Fruit fly (Drosophila melanogaster) whole organism, embryonic: ENCODE results near the gene CG16978.

Experiments
- ATbp ChIP-seq: fragments of 200-800 bp; sonication (Bioruptor generic); optimal IDR thresholded peaks from 2 replicates; lab custom pipeline; 2017; ENCODE audit warnings: missing biosample characterization, mild to moderate bottlenecking, missing genetic modification characterization, missing genetic modification reagents
- Ada2b ChIP-seq: fragments of 200-800 bp; sonication (Bioruptor generic); IDR thresholded peaks from 2 replicates; pipeline ENCODE4 v1.3.6; 2022; ENCODE audit warnings: missing biosample characterization, missing genetic modification characterization
- BEAF-32 ChIP-seq: fragments of 200-800 bp; sonication (Bioruptor generic); optimal IDR thresholded peaks from 3 replicates; lab custom pipeline; 2017; ENCODE audit warnings: missing biosample characterization, missing genetic modification characterization, mild to moderate bottlenecking, moderate library complexity, missing genetic modification reagents
- CG10267 ChIP-seq: fragments of 200-800 bp; sonication (Bioruptor generic); optimal IDR thresholded peaks from 2 replicates; lab custom pipeline; 2018; ENCODE audit warnings: missing biosample characterization, mild to moderate bottlenecking, missing genetic modification characterization, moderate library complexity
- CG12659 ChIP-seq: fragments of 200-800 bp; sonication (Bioruptor generic); optimal IDR thresholded peaks from 3 replicates; lab custom pipeline; 2017; ENCODE audit warnings: mild to moderate bottlenecking, missing biosample characterization, missing genetic modification reagents, missing genetic modification characterization
- CG14441 ChIP-seq: fragments of 200-800 bp; sonication (Bioruptor generic); IDR thresholded peaks from 2 replicates; pipeline ENCODE4 v1.3.6; 2022; ENCODE audit warnings: missing biosample characterization, missing genetic modification characterization
- CG15479 ChIP-seq: fragments of 200-800 bp; sonication (Bioruptor generic); optimal IDR thresholded peaks from 3 replicates; lab custom pipeline; 2019; ENCODE audit warnings: missing biosample characterization, mild to moderate bottlenecking, missing genetic modification characterization, moderate library complexity
- CG15514 ChIP-seq: fragments of 200-800 bp; sonication (Bioruptor generic); optimal IDR thresholded peaks from 3 replicates; lab custom pipeline; 2017; ENCODE audit warnings: missing biosample characterization, missing genetic modification characterization, mild to moderate bottlenecking, moderate library complexity, missing genetic modification reagents
- CG15601 ChIP-seq: fragments of 200-800 bp; sonication (Bioruptor generic); optimal IDR thresholded peaks from 3 replicates; lab custom pipeline; 2019; ENCODE audit warnings: missing biosample characterization, mild to moderate bottlenecking, missing genetic modification characterization, moderate library complexity
- CG15696 ChIP-seq: fragments of 200-800 bp; sonication (Bioruptor generic); optimal IDR thresholded peaks from 2 replicates; lab custom pipeline; 2019; ENCODE audit warnings: missing biosample characterization, mild to moderate bottlenecking, missing genetic modification characterization, moderate library complexity
- CG17829 ChIP-seq: fragments of 200-800 bp; optimal IDR thresholded peaks from 2 replicates; lab custom pipeline; 2019; ENCODE audit warnings: missing biosample characterization, mild to moderate bottlenecking, missing genetic modification characterization, moderate library complexity
- CG18764 ChIP-seq: fragments of 200-800 bp; sonication (Bioruptor generic); optimal IDR thresholded peaks from 3 replicates; lab custom pipeline; 2016; ENCODE audit warnings: missing biosample characterization, missing genetic modification characterization
- CG31365 ChIP-seq: fragments of 200-800 bp; sonication (Bioruptor generic); optimal IDR thresholded peaks from 2 replicates; lab custom pipeline; 2018; ENCODE audit warnings: missing biosample characterization, mild to moderate bottlenecking, missing genetic modification characterization
- CG31441 ChIP-seq: fragments of 200-800 bp; sonication (Bioruptor generic); IDR thresholded peaks from 2 replicates; pipeline ENCODE4 v1.3.6; 2022; ENCODE audit warnings: missing biosample characterization, missing genetic modification characterization
- CG34224 ChIP-seq: fragments of 200-800 bp; sonication (Bioruptor generic); IDR thresholded peaks from 3 replicates; pipeline ENCODE4 v1.3.6; 2022; ENCODE audit warnings: missing biosample characterization, missing genetic modification characterization; ENCODE audit not compliant: partially characterized antibody
- CG34422 ChIP-seq: fragments of 200-800 bp; sonication (Bioruptor generic); IDR thresholded peaks from 3 replicates; pipeline ENCODE4 v1.3.6; 2022; ENCODE audit warnings: missing biosample characterization, missing genetic modification characterization
- CG3726 ChIP-seq: fragments of 200-800 bp; sonication (Bioruptor generic); IDR thresholded peaks from 3 replicates; pipeline ENCODE4, ENCODE4 v1.3.6; 2022; ENCODE audit warnings: missing biosample characterization, missing genetic modification characterization
- CG3847 ChIP-seq: fragments of 200-800 bp; sonication (Bioruptor generic); IDR thresholded peaks from 2 replicates; pipeline ENCODE4 v1.3.6; 2022; ENCODE audit warnings: missing biosample characterization, missing genetic modification characterization
- CG3995 ChIP-seq: fragments of 200-800 bp; sonication (Bioruptor generic); optimal IDR thresholded peaks from 3 replicates; lab custom pipeline; 2016; ENCODE audit warnings: missing biosample characterization, missing genetic modification characterization
- CG8388 ChIP-seq: fragments of 200-800 bp; sonication (Bioruptor generic); optimal IDR thresholded peaks from 2 replicates; lab custom pipeline; 2019; ENCODE audit warnings: missing biosample characterization, mild to moderate bottlenecking, missing genetic modification characterization, moderate library complexity
- CG8924 ChIP-seq: fragments of 200-800 bp; optimal IDR thresholded peaks from 3 replicates; lab custom pipeline; 2019; ENCODE audit warnings: missing biosample characterization, mild to moderate bottlenecking, missing genetic modification characterization, moderate library complexity
- CG9797 ChIP-seq: fragments of 200-800 bp; sonication (Bioruptor generic); optimal IDR thresholded peaks from 3 replicates; lab custom pipeline; 2018; ENCODE audit warnings: missing biosample characterization, mild to moderate bottlenecking, missing genetic modification characterization
- CrebB ChIP-seq: fragments of 200-800 bp; sonication (Bioruptor generic); optimal IDR thresholded peaks from 3 replicates; lab custom pipeline; 2018; ENCODE audit warnings: missing biosample characterization, mild to moderate bottlenecking, missing genetic modification characterization
- Dll ChIP-seq: fragments of 200-800 bp; sonication (Bioruptor generic); IDR thresholded peaks from 4 replicates; pipeline ENCODE4 v1.3.6; 2022; ENCODE audit warnings: missing biosample characterization, missing genetic modification characterization; ENCODE audit not compliant: partially characterized antibody
- Dp ChIP-seq: fragments of 200-800 bp; sonication (Bioruptor generic); optimal IDR thresholded peaks from 2 replicates; lab custom pipeline; 2018; ENCODE audit warnings: missing biosample characterization, mild to moderate bottlenecking, missing genetic modification characterization, moderate library complexity
- E2f2 ChIP-seq: fragments of 200-800 bp; sonication (Bioruptor generic); IDR thresholded peaks from 2 replicates; pipeline ENCODE4 v1.3.6; 2022; ENCODE audit warnings: missing biosample characterization, missing genetic modification characterization
- Fer1 ChIP-seq: fragments of 200-800 bp; sonication (Bioruptor generic); optimal IDR thresholded peaks from 2 replicates; lab custom pipeline; 2017; ENCODE audit warnings: missing biosample characterization, mild to moderate bottlenecking, missing genetic modification characterization
- Fer2 ChIP-seq: fragments of 200-800 bp; sonication (Bioruptor generic); optimal IDR thresholded peaks from 2 replicates; lab custom pipeline; 2018; ENCODE audit warnings: missing biosample characterization, mild to moderate bottlenecking, missing genetic modification characterization, moderate library complexity
- Hand ChIP-seq: fragments of 200-800 bp; sonication (Bioruptor generic); optimal IDR thresholded peaks from 2 replicates; lab custom pipeline; 2017; ENCODE audit warnings: mild to moderate bottlenecking, missing biosample characterization, missing genetic modification reagents, missing genetic modification characterization
- MBD-R2 ChIP-seq: fragments of 200-800 bp; sonication (Bioruptor generic); IDR thresholded peaks from 2 replicates; pipeline ENCODE4 v1.3.6; 2022; ENCODE audit warnings: missing biosample characterization, missing genetic modification characterization
- MTF-1 ChIP-seq: fragments of 200-800 bp; sonication (Bioruptor generic); optimal IDR thresholded peaks from 2 replicates; lab custom pipeline; 2018; ENCODE audit warnings: missing biosample characterization, mild to moderate bottlenecking, missing genetic modification characterization, borderline replicate concordance
- Nf-YB ChIP-seq: fragments of 200-800 bp; sonication (Bioruptor generic); optimal IDR thresholded peaks from 3 replicates; lab custom pipeline; 2019; ENCODE audit warnings: missing biosample characterization, mild to moderate bottlenecking, missing genetic modification characterization, moderate library complexity
- Nf-YC ChIP-seq: fragments of 200-800 bp; optimal IDR thresholded peaks from 3 replicates; lab custom pipeline; 2019; ENCODE audit warnings: missing biosample characterization, mild to moderate bottlenecking, missing genetic modification characterization, moderate library complexity
- Optix ChIP-seq: fragments of 200-800 bp; sonication (Bioruptor generic); IDR thresholded peaks from 3 replicates; pipeline ENCODE4 v1.3.6; 2022; ENCODE audit warnings: missing biosample characterization, missing genetic modification characterization
- Ptx1 ChIP-seq: fragments of 200-800 bp; sonication (Bioruptor generic); IDR thresholded peaks from 2 replicates; pipeline ENCODE4 v1.3.6; 2022; ENCODE audit warnings: missing biosample characterization, missing genetic modification characterization
- caup ChIP-seq: fragments of 200-800 bp; sonication (Bioruptor generic); optimal IDR thresholded peaks from 3 replicates; lab custom pipeline; 2017; ENCODE audit warnings: missing biosample characterization, mild to moderate bottlenecking, missing genetic modification characterization, moderate library complexity; ENCODE audit not compliant: severe bottlenecking
- crp ChIP-seq, 2 experiments: fragments of 200-800 bp; sonication (Bioruptor generic); optimal IDR thresholded peaks; 2 replicates in 1 of 2; 3 replicates in 1 of 2; lab custom pipeline; 2017; ENCODE audit warnings: missing biosample characterization in 2 of 2, missing genetic modification characterization in 2 of 2, mild to moderate bottlenecking in 1 of 2, moderate library complexity in 1 of 2
- gcm ChIP-seq: fragments of 200-800 bp; sonication (Bioruptor generic); optimal IDR thresholded peaks from 2 replicates; lab custom pipeline; 2019; ENCODE audit warnings: missing biosample characterization, mild to moderate bottlenecking, missing genetic modification characterization, moderate library complexity
- grau ChIP-seq: fragments of 200-800 bp; optimal IDR thresholded peaks from 3 replicates; lab custom pipeline; 2019; ENCODE audit warnings: missing biosample characterization, mild to moderate bottlenecking, missing genetic modification characterization, moderate library complexity
- h ChIP-seq: fragments of >200 bp; optimal IDR thresholded peaks from 2 replicates; lab custom pipeline; 2017
- jumu ChIP-seq: fragments of 200-800 bp; sonication (Bioruptor generic); optimal IDR thresholded peaks from 3 replicates; lab custom pipeline; 2016; ENCODE audit warnings: missing biosample characterization, missing genetic modification characterization
- lmd ChIP-seq: fragments of 200-800 bp; sonication (Bioruptor generic); IDR thresholded peaks from 2 replicates; pipeline ENCODE4 v1.3.6; 2022; ENCODE audit warnings: missing biosample characterization, missing genetic modification characterization
- nau ChIP-seq: fragments of 200-800 bp; sonication (Bioruptor generic); optimal IDR thresholded peaks from 3 replicates; lab custom pipeline; 2017; ENCODE audit warnings: missing biosample characterization, mild to moderate bottlenecking, missing genetic modification characterization, missing genetic modification reagents
- onecut ChIP-seq: fragments of 200-800 bp; sonication (Bioruptor generic); IDR thresholded peaks from 2 replicates; pipeline ENCODE4 v1.3.6; 2022; ENCODE audit warnings: missing biosample characterization, missing genetic modification characterization
- row ChIP-seq: fragments of 200-800 bp; sonication (Bioruptor generic); IDR thresholded peaks from 3 replicates; pipeline ENCODE4 v1.3.6; 2022; ENCODE audit warnings: missing biosample characterization, missing genetic modification characterization
- sna ChIP-seq: fragments of 200-800 bp; sonication (Bioruptor generic); IDR thresholded peaks from 2 replicates; pipeline ENCODE4 v1.3.6; 2022; ENCODE audit warnings: missing biosample characterization, missing genetic modification characterization; ENCODE audit not compliant: partially characterized antibody
- unc-4 ChIP-seq: fragments of 200-800 bp; sonication (Bioruptor generic); IDR thresholded peaks from 2 replicates; pipeline ENCODE4 v1.3.6; 2022; ENCODE audit warnings: missing biosample characterization, missing genetic modification characterization; ENCODE audit not compliant: partially characterized antibody
- vvl ChIP-seq: fragments of 200-800 bp; sonication (Bioruptor generic); IDR thresholded peaks from 2 replicates; pipeline ENCODE4 v1.3.6; 2022; ENCODE audit warnings: missing biosample characterization, missing genetic modification characterization

CG16978 gene

dm6 chr2L:13182415-13182814 is 39.0 kb upstream of the CG16978 start, which contains the start of gene Mgat3 (continued):
- TF ChIP-seq CG12659 (GFP tag; lab: Kevin White, UChicago) (no peak), caup (GFP tag; lab: Kevin White, UChicago) (no peak), CG3995 (peak; percentile 1), vvl (no peak), gcm (GFP tag; lab: Kevin White, UChicago) (no peak), crp (GFP tag; optimal IDR thresholded peaks at IDR 0.05; lab: Kevin White, UChicago) (peak; percentile 41 to 88), CG18764 (GFP tag; lab: Kevin White, UChicago) (no peak), Fer1 (GFP tag; lab: Kevin White, UChicago) (no peak), jumu (GFP tag; lab: Kevin White, UChicago) (no peak), CG34224 (GFP tag; lab: Robert Waterston, UW) (peak; percentile 48; the same call in 2 of the 3 replicates), CG17829 (tag; lab: Kevin White, UChicago) (no peak), CG15514 (GFP tag; lab: Kevin White, UChicago) (no peak), sna (GFP tag; lab: Robert Waterston, UW) (no peak), h (lab: Kevin White, UChicago) (no peak)

- TF ChIP-seq CG31365 (tag; lab: Kevin White, UChicago) (no peak), MTF-1 (no peak), CG3847 (no peak), CG8924 (tag; lab: Kevin White, UChicago) (peak; percentile 2), CG15601 (tag; lab: Kevin White, UChicago) (no peak), Optix (GFP tag; lab: Robert Waterston, UW) (no peak), Ptx1 (no peak), Dp (GFP tag; lab: Kevin White, UChicago) (peak; percentile 37), Dll (GFP tag; lab: Robert Waterston, UW) (peak; percentile 32; the same call in 1 of the 4 replicates), Fer2 (tag; lab: Kevin White, UChicago) (no peak), CG9797 (GFP tag; lab: Kevin White, UChicago) (peak; percentile 72), row (no peak), CG14441 (no peak), CG10267 (tag; lab: Kevin White, UChicago) (peak; percentile 50), CrebB (tag; lab: Kevin White, UChicago) (no peak), CG18764 (GFP tag; lab: Kevin White, UChicago) (no peak), ATbp (GFP tag; lab: Kevin White, UChicago) (no peak), Hand (no peak), unc-4 (0 out of 2 replicates have a peak, but pooled peaks have one; percentile 15), CG3726 (GFP tag; lab: Robert Waterston, UW) (no peak), jumu (GFP tag; lab: Kevin White, UChicago) (no peak), Nf-YB (GFP tag; lab: Kevin White, UChicago) (no peak), CG31441 (GFP tag; lab: Robert Waterston, UW) (no peak), Nf-YC (tag; lab: Kevin White, UChicago) (no peak), BEAF-32 (peak; percentile 6), MBD-R2 (peak; percentile 82), E2f2 (GFP tag; lab: Robert Waterston, UW) (peak; percentile 45), CG15696 (tag; lab: Kevin White, UChicago) (no peak), nau (GFP tag; lab: Kevin White, UChicago) (no peak), CG8388 (GFP tag; lab: Kevin White, UChicago) (no peak), grau (no peak), CG15479 (GFP tag; lab: Kevin White, UChicago) (peak; percentile 78), lmd (GFP tag; lab: Robert Waterston, UW) (no peak), Ada2b (no peak), vvl (peak; percentile 70; the same call in 1 of the 2 replicates), CG34422 (GFP tag; lab: Robert Waterston, UW) (peak; percentile 55; the same call in 1 of the 3 replicates), onecut (GFP tag; lab: Robert Waterston, UW) (no peak)
Measured at dm6 chr2L:13179095-13179494, 35.7 kb upstream of the CG16978 start, which contains the start of gene Alg7. TSS of gene Alg7 (plus strand) at chr2L:13179247.
